Fruit fly (Drosophila melanogaster) whole organism, prepupa: ENCODE results near the gene Reps.
A peak's percentile ranks its signal among the peaks of the same experiment; 100 is the strongest.

Source experiments
- Blimp-1 ChIP-seq: fragments of 200-800 bp; sonication (Bioruptor generic); optimal IDR thresholded peaks from 3 replicates; lab custom pipeline; 2017; ENCODE audit warnings: missing biosample characterization, missing genetic modification characterization, mild to moderate bottlenecking, moderate library complexity, missing genetic modification reagents
- CG10631 ChIP-seq: fragments of 200-800 bp; sonication (Bioruptor generic); optimal IDR thresholded peaks from 2 replicates; lab custom pipeline; 2016; ENCODE audit warnings: missing biosample characterization, missing genetic modification characterization
- CG10669 ChIP-seq: fragments of 200-800 bp; sonication (Bioruptor generic); optimal IDR thresholded peaks from 3 replicates; lab custom pipeline; 2018; ENCODE audit warnings: missing biosample characterization, mild to moderate bottlenecking, missing genetic modification characterization, moderate library complexity
- CG11294 ChIP-seq: fragments of 200-800 bp; sonication (Bioruptor generic); IDR thresholded peaks from 2 replicates; pipeline ENCODE4 v1.3.6; 2022; ENCODE audit warnings: missing biosample characterization, missing genetic modification characterization
- CG11902 ChIP-seq: fragments of 200-800 bp; sonication (Bioruptor generic); optimal IDR thresholded peaks from 3 replicates; lab custom pipeline; 2016; ENCODE audit warnings: missing biosample characterization, missing genetic modification characterization
- CG15336 ChIP-seq: fragments of 200-800 bp; sonication (Bioruptor generic); IDR thresholded peaks from 2 replicates; pipeline ENCODE4 v1.3.6; 2022; ENCODE audit warnings: missing biosample characterization, missing genetic modification characterization
- CG1621 ChIP-seq: fragments of 200-800 bp; sonication (Bioruptor generic); optimal IDR thresholded peaks from 3 replicates; lab custom pipeline; 2018; ENCODE audit warnings: missing biosample characterization, mild to moderate bottlenecking, missing genetic modification characterization
- CG16779 ChIP-seq: fragments of 200-800 bp; sonication (Bioruptor generic); optimal IDR thresholded peaks from 3 replicates; lab custom pipeline; 2017; ENCODE audit warnings: missing biosample characterization, mild to moderate bottlenecking, missing genetic modification characterization
- CG3032 ChIP-seq: fragments of 200-800 bp; optimal IDR thresholded peaks from 2 replicates; lab custom pipeline; 2019; ENCODE audit warnings: missing biosample characterization, mild to moderate bottlenecking, missing genetic modification characterization, moderate library complexity
- CG31627 ChIP-seq: fragments of 200-800 bp; sonication (Bioruptor generic); optimal IDR thresholded peaks from 3 replicates; lab custom pipeline; 2016; ENCODE audit warnings: missing biosample characterization, missing genetic modification characterization
- CG32006 ChIP-seq: fragments of 200-800 bp; sonication (Bioruptor generic); optimal IDR thresholded peaks from 3 replicates; lab custom pipeline; 2017; ENCODE audit warnings: missing biosample characterization, mild to moderate bottlenecking, missing genetic modification characterization
- CG34406 ChIP-seq: fragments of 200-800 bp; sonication (Bioruptor generic); optimal IDR thresholded peaks from 3 replicates; lab custom pipeline; 2016; ENCODE audit warnings: missing biosample characterization, missing genetic modification characterization
- CG3919 ChIP-seq: fragments of 200-800 bp; sonication (Bioruptor generic); optimal IDR thresholded peaks from 3 replicates; lab custom pipeline; 2016; ENCODE audit warnings: missing biosample characterization, missing genetic modification characterization
- CG6163 ChIP-seq: fragments of 200-800 bp; sonication (Bioruptor generic); IDR thresholded peaks from 3 replicates; pipeline ENCODE4 v1.3.6; 2022; ENCODE audit warnings: missing biosample characterization, missing genetic modification characterization
- CG6276 ChIP-seq: fragments of 200-800 bp; sonication (Bioruptor generic); optimal IDR thresholded peaks from 2 replicates; lab custom pipeline; 2017; ENCODE audit warnings: missing biosample characterization, mild to moderate bottlenecking, missing genetic modification characterization
- CG6792 ChIP-seq: fragments of 200-800 bp; sonication (Bioruptor generic); optimal IDR thresholded peaks from 3 replicates; lab custom pipeline; 2016; ENCODE audit warnings: missing biosample characterization, missing genetic modification characterization
- CG6808 ChIP-seq: fragments of 200-800 bp; sonication (Bioruptor generic); optimal IDR thresholded peaks from 3 replicates; lab custom pipeline; 2017; ENCODE audit warnings: missing biosample characterization, missing genetic modification characterization, mild to moderate bottlenecking, moderate library complexity, missing genetic modification reagents
- CG6854 ChIP-seq: fragments of 200-800 bp; sonication (Bioruptor generic); optimal IDR thresholded peaks from 2 replicates; lab custom pipeline; 2017; ENCODE audit warnings: missing biosample characterization, mild to moderate bottlenecking, missing genetic modification characterization
- CG8119 ChIP-seq: fragments of 200-800 bp; sonication (Bioruptor generic); IDR thresholded peaks from 3 replicates; pipeline ENCODE4 v1.3.6; 2022; ENCODE audit warnings: missing biosample characterization, missing genetic modification characterization
- CG8319 ChIP-seq: fragments of 200-800 bp; sonication (Bioruptor generic); optimal IDR thresholded peaks from 3 replicates; lab custom pipeline; 2016; ENCODE audit warnings: missing biosample characterization, missing genetic modification characterization
- CG8632 ChIP-seq: fragments of 200-800 bp; sonication (Bioruptor generic); optimal IDR thresholded peaks from 3 replicates; lab custom pipeline; 2016; ENCODE audit warnings: missing biosample characterization, missing genetic modification characterization
- CG9139 ChIP-seq: fragments of 200-800 bp; sonication (Bioruptor generic); optimal IDR thresholded peaks from 3 replicates; lab custom pipeline; 2017; ENCODE audit warnings: missing biosample characterization, mild to moderate bottlenecking, missing genetic modification characterization
- Eip75B ChIP-seq: fragments of 200-800 bp; sonication (Bioruptor generic); optimal IDR thresholded peaks from 3 replicates; lab custom pipeline; 2016; ENCODE audit warnings: missing biosample characterization, missing genetic modification characterization
- Eip93F ChIP-seq: fragments of 200-800 bp; sonication (Bioruptor generic); optimal IDR thresholded peaks from 2 replicates; lab custom pipeline; 2016; ENCODE audit warnings: missing biosample characterization, mild to moderate bottlenecking, missing genetic modification characterization
- Ets21C ChIP-seq: fragments of 200-800 bp; sonication (Bioruptor generic); optimal IDR thresholded peaks from 3 replicates; lab custom pipeline; 2016; ENCODE audit warnings: missing biosample characterization, missing genetic modification characterization
- Ets96B ChIP-seq: fragments of 200-800 bp; optimal IDR thresholded peaks from 2 replicates; lab custom pipeline; 2019; ENCODE audit warnings: missing biosample characterization, mild to moderate bottlenecking, missing genetic modification characterization, moderate library complexity
- Gug ChIP-seq: fragments of 200-800 bp; sonication (Bioruptor generic); IDR thresholded peaks from 2 replicates; pipeline ENCODE4 v1.3.6; 2022; ENCODE audit warnings: missing biosample characterization, missing genetic modification characterization
- Hr38 ChIP-seq: sonication (Bioruptor generic); optimal IDR thresholded peaks from 2 replicates; lab custom pipeline; 2016; ENCODE audit warnings: missing biosample characterization, missing genetic modification characterization
- Hr39 ChIP-seq: fragments of 200-800 bp; sonication (Bioruptor generic); optimal IDR thresholded peaks from 2 replicates; lab custom pipeline; 2016; ENCODE audit warnings: missing biosample characterization, missing genetic modification characterization
- Hr4 ChIP-seq: fragments of 200-800 bp; sonication (Bioruptor generic); optimal IDR thresholded peaks from 3 replicates; lab custom pipeline; 2016; ENCODE audit warnings: missing biosample characterization, missing genetic modification characterization
- Lpt ChIP-seq: fragments of 200-800 bp; sonication (Bioruptor generic); optimal IDR thresholded peaks from 3 replicates; lab custom pipeline; 2016; ENCODE audit warnings: missing biosample characterization, missing genetic modification characterization
- Met ChIP-seq: fragments of 200-800 bp; sonication (Bioruptor generic); optimal IDR thresholded peaks from 3 replicates; lab custom pipeline; 2016; ENCODE audit warnings: missing biosample characterization, missing genetic modification characterization
- OdsH ChIP-seq: fragments of 200-800 bp; sonication (Bioruptor generic); optimal IDR thresholded peaks from 3 replicates; lab custom pipeline; 2016; ENCODE audit warnings: missing biosample characterization, missing genetic modification characterization
- Smox ChIP-seq: fragments of 200-800 bp; sonication (Bioruptor generic); optimal IDR thresholded peaks from 3 replicates; lab custom pipeline; 2016; ENCODE audit warnings: missing biosample characterization, missing genetic modification characterization
- Sox102F ChIP-seq: fragments of 200-800 bp; sonication (Bioruptor generic); optimal IDR thresholded peaks from 2 replicates; lab custom pipeline; 2016; ENCODE audit warnings: missing biosample characterization, mild to moderate bottlenecking, missing genetic modification characterization
- Sox15 ChIP-seq: fragments of 200-800 bp; sonication (Bioruptor generic); optimal IDR thresholded peaks from 3 replicates; lab custom pipeline; 2016; ENCODE audit warnings: missing biosample characterization, missing genetic modification characterization
- achi ChIP-seq: fragments of 200-800 bp; sonication (Bioruptor generic); optimal IDR thresholded peaks from 3 replicates; lab custom pipeline; 2016; ENCODE audit warnings: missing biosample characterization, missing genetic modification characterization
- acj6 ChIP-seq: fragments of 200-800 bp; sonication (Bioruptor generic); optimal IDR thresholded peaks from 3 replicates; lab custom pipeline; 2016; ENCODE audit warnings: missing biosample characterization, missing genetic modification characterization
- cyc ChIP-seq: fragments of 200-800 bp; sonication (Bioruptor generic); optimal IDR thresholded peaks from 3 replicates; lab custom pipeline; 2016; ENCODE audit warnings: missing biosample characterization, missing genetic modification characterization
- dsx ChIP-seq: fragments of 200-800 bp; optimal IDR thresholded peaks from 3 replicates; lab custom pipeline; 2019; ENCODE audit warnings: missing biosample characterization, mild to moderate bottlenecking, missing genetic modification characterization, moderate library complexity; ENCODE audit not compliant: poor library complexity, severe bottlenecking
- esn ChIP-seq: fragments of 200-800 bp; sonication (Bioruptor generic); optimal IDR thresholded peaks from 2 replicates; lab custom pipeline; 2016; ENCODE audit warnings: missing biosample characterization, mild to moderate bottlenecking, missing genetic modification characterization, moderate library complexity
- fd85E ChIP-seq: fragments of 200-800 bp; sonication (Bioruptor generic); optimal IDR thresholded peaks from 3 replicates; lab custom pipeline; 2016; ENCODE audit warnings: missing biosample characterization, missing genetic modification characterization
- lz ChIP-seq: fragments of 200-800 bp; sonication (Bioruptor generic); optimal IDR thresholded peaks from 3 replicates; lab custom pipeline; 2016; ENCODE audit warnings: missing biosample characterization, missing genetic modification characterization
- pdm3 ChIP-seq: fragments of 200-800 bp; sonication (Bioruptor generic); optimal IDR thresholded peaks from 3 replicates; lab custom pipeline; 2016; ENCODE audit warnings: missing biosample characterization, missing genetic modification characterization
- spab ChIP-seq: fragments of 200-800 bp; sonication (Bioruptor generic); optimal IDR thresholded peaks from 2 replicates; lab custom pipeline; 2017; ENCODE audit warnings: missing biosample characterization, mild to moderate bottlenecking, missing genetic modification characterization, missing genetic modification reagents
- ss ChIP-seq, 2 experiments: fragments of 200-800 bp; sonication (Bioruptor generic); optimal IDR thresholded peaks; 2 replicates in 1 of 2; 3 replicates in 1 of 2; lab custom pipeline; 2017 to 2018; ENCODE audit warnings: mild to moderate bottlenecking in 2 of 2, missing biosample characterization in 2 of 2, missing genetic modification characterization in 2 of 2, moderate library complexity in 1 of 2
- vri ChIP-seq: fragments of 200-800 bp; sonication (Bioruptor generic); optimal IDR thresholded peaks from 3 replicates; lab custom pipeline; 2016; ENCODE audit warnings: missing biosample characterization, mild to moderate bottlenecking, missing genetic modification characterization

Reps gene

dm6 chr2L:11053018-11053807 lies 53.2 kb downstream of the Reps start (continued):
- TF ChIP-seq fd85E (peak; percentile 79), CG6792 (GFP tag; lab: Kevin White, UChicago) (peak; percentile 93), CG31627 (peak; percentile 90), Eip93F (peak; percentile 61), Ets96B (tag; lab: Kevin White, UChicago) (peak; percentile 91), CG10669 (GFP tag; lab: Kevin White, UChicago) (peak; percentile 90), Ets21C (GFP tag; lab: Kevin White, UChicago) (peak; percentile 82), CG1621 (tag; lab: Kevin White, UChicago) (peak; percentile 86), Eip75B (GFP tag; lab: Kevin White, UChicago) (peak; percentile 93), CG32006 (GFP tag; lab: Kevin White, UChicago) (peak; percentile 50), esn (GFP tag; lab: Kevin White, UChicago) (peak; percentile 93), Met (GFP tag; lab: Kevin White, UChicago) (peak; percentile 94), Gug (GFP tag; lab: Robert Waterston, UW) (peak; percentile 66), CG6854 (peak; percentile 84), achi (GFP tag; lab: Kevin White, UChicago) (peak; percentile 88), CG3919 (GFP tag; lab: Kevin White, UChicago) (peak; percentile 92), CG10631 (GFP tag; lab: Kevin White, UChicago) (peak; percentile 90), CG6276 (GFP tag; lab: Kevin White, UChicago) (peak; percentile 52), Sox102F (peak; percentile 91), vri (GFP tag; lab: Kevin White, UChicago) (peak; percentile 84), CG9139 (peak; percentile 79), acj6 (GFP tag; lab: Kevin White, UChicago) (peak; percentile 94), Lpt (GFP tag; lab: Kevin White, UChicago) (peak; percentile 58), CG8319 (GFP tag; lab: Kevin White, UChicago) (peak; percentile 93), pdm3 (GFP tag; lab: Kevin White, UChicago) (peak; percentile 90), CG15336 (GFP tag; lab: Robert Waterston, UW) (peak; percentile 47; the same call in 1 of the 2 replicates), CG8632 (GFP tag; lab: Kevin White, UChicago) (peak; percentile 86), Blimp-1 (GFP tag; lab: Kevin White, UChicago) (peak; percentile 62), Hr39 (GFP tag; lab: Kevin White, UChicago) (peak; percentile 87), ss (GFP tag; optimal IDR thresholded peaks at IDR 0.05; lab: Kevin White, UChicago) (peak; percentile 86 to 92), cyc (GFP tag; lab: Kevin White, UChicago) (peak; percentile 91)
- TF ChIP-seq, all 60 proteins: peak for 56

dm6 chr2L:11052493-11052788 lies 54.0 kb downstream of the Reps start:
- TF ChIP-seq Smox (GFP tag; lab: Kevin White, UChicago), result no peak
- TF ChIP-seq CG11294 (GFP tag; lab: Robert Waterston, UW), result no peak
- peak; percentile 84 for TF ChIP-seq Ets96B (tag; lab: Kevin White, UChicago)
- peak; percentile 46 for TF ChIP-seq OdsH (GFP tag; lab: Kevin White, UChicago)
- TF ChIP-seq achi (GFP tag; lab: Kevin White, UChicago), result peak; percentile 68
- peak; percentile 63 for TF ChIP-seq spab
- TF ChIP-seq CG6792 (GFP tag; lab: Kevin White, UChicago), result peak; percentile 19
- peak; percentile 70 for TF ChIP-seq CG10669 (GFP tag; lab: Kevin White, UChicago)
- TF ChIP-seq CG6163 (GFP tag; lab: Robert Waterston, UW), result peak; percentile 68
- TF ChIP-seq CG31627, result no peak
- peak; percentile 38 for TF ChIP-seq CG32006 (GFP tag; lab: Kevin White, UChicago)
- TF ChIP-seq CG8119 (GFP tag; lab: Robert Waterston, UW), result peak; percentile 49; the same call in 1 of the 3 replicates
- peak; percentile 85 for TF ChIP-seq CG3032 (tag; lab: Kevin White, UChicago)
- TF ChIP-seq Sox102F, result no peak
- TF ChIP-seq cyc (GFP tag; lab: Kevin White, UChicago), result no peak
- peak; percentile 46 for TF ChIP-seq CG11902 (GFP tag; lab: Kevin White, UChicago)
- TF ChIP-seq CG9139, result peak; percentile 62
- peak; percentile 41 for TF ChIP-seq Blimp-1 (GFP tag; lab: Kevin White, UChicago)
- TF ChIP-seq dsx, result peak; percentile 80
- TF ChIP-seq CG10631 (GFP tag; lab: Kevin White, UChicago), result peak; percentile 76
- peak; percentile 46 for TF ChIP-seq CG16779 (tag; lab: Kevin White, UChicago)
- no peak for TF ChIP-seq Hr38
- TF ChIP-seq acj6 (GFP tag; lab: Kevin White, UChicago), result peak; percentile 52
- peak; percentile 15 for TF ChIP-seq lz (GFP tag; lab: Kevin White, UChicago)
- no peak for TF ChIP-seq Hr4 (GFP tag; lab: Kevin White, UChicago)
- TF ChIP-seq Sox15 (GFP tag; lab: Kevin White, UChicago), result peak; percentile 31
- peak; percentile 1 to 75 for TF ChIP-seq ss (GFP tag; optimal IDR thresholded peaks at IDR 0.05; lab: Kevin White, UChicago)
- no peak for TF ChIP-seq CG8319 (GFP tag; lab: Kevin White, UChicago)
- peak; percentile 79 for TF ChIP-seq CG34406 (GFP tag; lab: Kevin White, UChicago)
- TF ChIP-seq CG6808 (GFP tag; lab: Kevin White, UChicago), result peak; percentile 25
